Worm (Caenorhabditis elegans) whole organism, L3 larva: ENCODE data around the gene ZK1320.7.

Experiments
- skn-1 ChIP-seq: fragments of 150-350 bp; optimal IDR thresholded peaks from 2 replicates; lab custom pipeline; 2014; ENCODE audit warnings: missing biosample characterization, missing genetic modification characterization
- unc-62 ChIP-seq: fragments of 150-350 bp; sonication (generic microtip); optimal IDR thresholded peaks from 4 replicates; lab custom pipeline; 2014; ENCODE audit warnings: missing biosample characterization, missing genetic modification reagents, missing genetic modification characterization

ce11 chrII:9646122-9646555 is 25.3 kb upstream of the ZK1320.7 start:
- TF ChIP-seq skn-1 (tag; lab: Kevin White, UChicago) (no peak), unc-62 (GFP tag; lab: Kevin White, UChicago) (peak; percentile 64)
